Worm (Caenorhabditis elegans): Measurements from ENCODE around the gene T06E8.8.

- TF ChIP-seq egl-13 (tag; optimal IDR thresholded peaks at IDR 0.05): no peak
- peak in 2 of 3 experiments; percentile 18 to 21 for TF ChIP-seq ceh-82 (tag; optimal IDR thresholded peaks at IDR 0.05)
- no peak for TF ChIP-seq nhr-11 (tag; optimal IDR thresholded peaks at IDR 0.05)
- TF ChIP-seq zag-1 (tag; optimal IDR thresholded peaks at IDR 0.05): no peak
- TF ChIP-seq egl-27 (tag; optimal IDR thresholded peaks at IDR 0.05): no peak
Observed at ce11 chrV:10031384-10032171, 12.0 kb upstream of the T06E8.8 start.
